Fruit fly (Drosophila melanogaster): ENCODE measurements around the gene Meltrin.

Meltrin gene

dm6 chr3R:14714147-14714903, 17.2 kb upstream of the Meltrin start (continued):
- TF ChIP-seq Sry-β (GFP tag; optimal IDR thresholded peaks at IDR 0.05) (peak; percentile 59), pho (GFP tag; optimal IDR thresholded peaks at IDR 0.05) (peak; percentile 2), CG6813 (GFP tag; optimal IDR thresholded peaks at IDR 0.05) (peak; percentile 69), Lpt (GFP tag; optimal IDR thresholded peaks at IDR 0.05) (no peak), H2.0 (GFP tag; IDR thresholded peaks at IDR 0.05) (peak; percentile 22; the same call in 1 of the 2 replicates), CG1233 (GFP tag; optimal IDR thresholded peaks at IDR 0.05) (peak; percentile 73), CG18262 (tag; optimal IDR thresholded peaks at IDR 0.05) (peak; percentile 92), Asciz (GFP tag; optimal IDR thresholded peaks at IDR 0.05) (peak; percentile 88), ac (GFP tag; optimal IDR thresholded peaks at IDR 0.05) (no peak), Dad (GFP tag; optimal IDR thresholded peaks at IDR 0.05) (no peak), CG12769 (tag; optimal IDR thresholded peaks at IDR 0.05) (peak; percentile 46), lab (GFP tag; optimal IDR thresholded peaks at IDR 0.05) (peak; percentile 65), CG8359 (GFP tag; optimal IDR thresholded peaks at IDR 0.05; ENCODE audit: borderline replicate concordance) (peak; percentile 80), CG7357 (GFP tag; IDR thresholded peaks at IDR 0.05) (peak; percentile 49; the same call in 1 of the 3 replicates), CG1024 (GFP tag; IDR thresholded peaks at IDR 0.05) (no peak), gsb-n (tag; optimal IDR thresholded peaks at IDR 0.05) (peak; percentile 80), sisA (GFP tag; IDR thresholded peaks at IDR 0.05) (peak; percentile 76), Hr39 (optimal IDR thresholded peaks at IDR 0.05) (no peak), CG17802 (tag; optimal IDR thresholded peaks at IDR 0.05) (peak; percentile 63), CG31441 (GFP tag; IDR thresholded peaks at IDR 0.05) (peak; percentile 75), CG1832 (GFP tag; optimal IDR thresholded peaks at IDR 0.05) (peak; percentile 89), croc (GFP tag; conservative IDR thresholded peaks at IDR 0.05) (peak; percentile 61; the same call in 2 of the 3 replicates), CG10267 (tag; optimal IDR thresholded peaks at IDR 0.05) (peak; percentile 90), lmd (GFP tag; IDR thresholded peaks at IDR 0.05) (peak; percentile 50; the same call in 1 of the 2 replicates), CG17568 (GFP tag; optimal IDR thresholded peaks at IDR 0.05) (no peak), CG17328 (GFP tag; IDR thresholded peaks at IDR 0.05) (peak; percentile 54; the same call in 1 of the 2 replicates), CG8765 (GFP tag; IDR thresholded peaks at IDR 0.05) (peak; percentile 10; the same call in 1 of the 2 replicates), CG10209 (GFP tag; optimal IDR thresholded peaks at IDR 0.05) (peak; percentile 73), wdn (GFP tag; IDR thresholded peaks at IDR 0.05) (no peak), Nf-YC (tag; optimal IDR thresholded peaks at IDR 0.05) (peak; percentile 23), Pdp1 (GFP tag; optimal IDR thresholded peaks at IDR 0.05) (peak in 1 of 2 experiments; percentile 32), CG43689 (GFP tag; IDR thresholded peaks at IDR 0.05) (no peak), CG2889 (GFP tag; IDR thresholded peaks at IDR 0.05) (no peak), CG33557 (GFP tag; optimal IDR thresholded peaks at IDR 0.05) (peak; percentile 82), abd-A (tag; optimal IDR thresholded peaks at IDR 0.05) (peak; percentile 63), NfI (GFP tag; optimal IDR thresholded peaks at IDR 0.05) (peak; percentile 40), wek (GFP tag; optimal IDR thresholded peaks at IDR 0.05) (peak; percentile 34), nau (GFP tag; optimal IDR thresholded peaks at IDR 0.05) (peak; percentile 60), Jarid2 (GFP tag; optimal IDR thresholded peaks at IDR 0.05) (peak; percentile 48), CG6175 (GFP tag; IDR thresholded peaks at IDR 0.05) (0 out of 3 replicates have a peak, but pooled peaks have one; percentile 34), fd64A (GFP tag; optimal IDR thresholded peaks at IDR 0.05) (peak; percentile 59), CG1603 (tag; optimal IDR thresholded peaks at IDR 0.05) (peak; percentile 28), Fer2 (tag; optimal IDR thresholded peaks at IDR 0.05) (peak; percentile 1), corto (GFP tag; optimal IDR thresholded peaks at IDR 0.05) (no peak), Hand (GFP tag; optimal IDR thresholded peaks at IDR 0.05) (no peak), gsb (GFP tag; IDR thresholded peaks at IDR 0.05) (no peak), CG3281 (GFP tag; optimal IDR thresholded peaks at IDR 0.05) (peak; percentile 9), CG2875 (GFP tag; optimal IDR thresholded peaks at IDR 0.05) (peak; percentile 47)

Data from whole organism, embryonic.